Worm (Caenorhabditis elegans) whole organism, L4 larva: ENCODE measurements around the gene K03A11.5.

Experiments used
- D1046.2 ChIP-seq: fragments of 200-800 bp; sonication (Bioruptor generic); IDR thresholded peaks from 2 replicates; pipeline ENCODE4 v1.3.6; 2022; ENCODE audit warnings: missing genetic modification characterization, missing compliant biosample characterization
- ama-1 ChIP-seq: fragments of 150-350 bp; optimal IDR thresholded peaks from 2 replicates; lab custom pipeline; 2014; ENCODE audit warnings: inconsistent platforms, mixed read lengths
- duxl-1 ChIP-seq: sonication (generic microtip); optimal IDR thresholded peaks from 2 replicates; lab custom pipeline; 2016; ENCODE audit warnings: mild to moderate bottlenecking, missing genetic modification characterization, moderate library complexity, missing compliant biosample characterization; ENCODE audit not compliant: poor library complexity
- egl-27 ChIP-seq: sonication (generic microtip); optimal IDR thresholded peaks from 3 replicates; lab custom pipeline; 2017; ENCODE audit warnings: missing biosample characterization, missing genetic modification reagents, missing genetic modification characterization
- nhr-111 ChIP-seq: fragments of 200-800 bp; sonication (Bioruptor generic); optimal IDR thresholded peaks from 2 replicates; lab custom pipeline; 2018; ENCODE audit warnings: mild to moderate bottlenecking, missing genetic modification characterization, missing compliant biosample characterization
- ztf-11 ChIP-seq: fragments of 150-350 bp; optimal IDR thresholded peaks from 2 replicates; lab custom pipeline; 2014; ENCODE audit warnings: missing biosample characterization, missing genetic modification characterization

ce11 chrX:13034333-13034732 lies 29.0 kb upstream of the K03A11.5 start:
- TF ChIP-seq nhr-111 (GFP tag; lab: Kevin White, UChicago) (no peak), egl-27 (tag; lab: Kevin White, UChicago) (no peak), ama-1 (no peak), D1046.2 (GFP tag; lab: Robert Waterston, UW) (no peak), duxl-1 (tag; lab: Kevin White, UChicago) (no peak), ztf-11 (no peak)
